Worm (Caenorhabditis elegans): Measurements from ENCODE around the gene C14B1.8.

ce11 chrIII:3692516-3692915 is 27.0 kb downstream of the C14B1.8 start:
- TF ChIP-seq nhr-12 (tag; optimal IDR thresholded peaks at IDR 0.05) = no peak
- no peak for TF ChIP-seq F13H6.1 (tag; optimal IDR thresholded peaks at IDR 0.05)
- no peak for TF ChIP-seq unc-39 (tag; optimal IDR thresholded peaks at IDR 0.05)

All from whole organism, L2 larva.